Fruit fly (Drosophila melanogaster) whole organism, wandering third instar larva: ENCODE measurements around the gene CG31560.

Experiments
- Abd-B ChIP-seq: fragments of >200 bp; optimal IDR thresholded peaks from 2 replicates; lab custom pipeline; 2017; ENCODE audit warnings: missing biosample characterization, missing genetic modification characterization
- CG32264 ChIP-seq: fragments of 200-800 bp; sonication (Bioruptor generic); optimal IDR thresholded peaks from 2 replicates; lab custom pipeline; 2016; ENCODE audit warnings: missing biosample characterization, missing genetic modification characterization
- CG9705 ChIP-seq: fragments of 200-800 bp; sonication (Bioruptor generic); optimal IDR thresholded peaks from 2 replicates; lab custom pipeline; 2018; ENCODE audit warnings: missing biosample characterization, mild to moderate bottlenecking, missing genetic modification characterization
- CrebA ChIP-seq: fragments of 200-800 bp; sonication (Bioruptor generic); optimal IDR thresholded peaks from 2 replicates; lab custom pipeline; 2016; ENCODE audit warnings: missing biosample characterization, mild to moderate bottlenecking, missing genetic modification characterization, borderline replicate concordance
- Dif ChIP-seq: fragments of 200-275, 200-300 bp; sonication (Bioruptor generic); optimal IDR thresholded peaks from 2 replicates; lab custom pipeline; 2018; ENCODE audit warnings: missing biosample characterization, missing genetic modification characterization; ENCODE audit not compliant: partially characterized antibody
- GATAd ChIP-seq: sonication (Bioruptor generic); optimal IDR thresholded peaks from 2 replicates; lab custom pipeline; 2016; ENCODE audit warnings: missing biosample characterization, missing genetic modification characterization
- Hnf4 ChIP-seq: fragments of 200-800 bp; sonication (Bioruptor generic); optimal IDR thresholded peaks from 2 replicates; lab custom pipeline; 2016; ENCODE audit warnings: missing biosample characterization, mild to moderate bottlenecking, missing genetic modification characterization
- Hr78 ChIP-seq: fragments of >200 bp; optimal IDR thresholded peaks from 2 replicates; lab custom pipeline; 2017; ENCODE audit warnings: missing biosample characterization, missing genetic modification characterization
- Hr83 ChIP-seq: fragments of 200-300 bp; sonication (Bioruptor generic); optimal IDR thresholded peaks from 2 replicates; lab custom pipeline; 2016; ENCODE audit warnings: missing biosample characterization, mild to moderate bottlenecking, missing genetic modification characterization, moderate library complexity; ENCODE audit not compliant: poor library complexity, severe bottlenecking
- Jra ChIP-seq: sonication (Bioruptor generic); optimal IDR thresholded peaks from 2 replicates; lab custom pipeline; 2016; ENCODE audit warnings: missing biosample characterization, missing genetic modification characterization
- Mio ChIP-seq: sonication (Bioruptor generic); optimal IDR thresholded peaks from 2 replicates; lab custom pipeline; 2016; ENCODE audit warnings: missing biosample characterization, missing genetic modification characterization
- Myc ChIP-seq: fragments of >200 bp; optimal IDR thresholded peaks from 2 replicates; lab custom pipeline; 2017
- OdsH ChIP-seq: fragments of 200-800 bp; sonication (Bioruptor generic); optimal IDR thresholded peaks from 2 replicates; lab custom pipeline; 2016; ENCODE audit warnings: missing biosample characterization, mild to moderate bottlenecking, missing genetic modification characterization
- Rel ChIP-seq, 2 experiments: fragments of 200-800 bp; sonication (Bioruptor generic) in 1 of 2; optimal IDR thresholded peaks; 2 replicates in 1 of 2; 3 replicates in 1 of 2; lab custom pipeline; 2016 to 2019; ENCODE audit warnings: mild to moderate bottlenecking in 2 of 2, missing biosample characterization in 2 of 2, missing genetic modification characterization in 2 of 2, moderate library complexity in 1 of 2
- Sp1 ChIP-seq: fragments of 200-800 bp; sonication (Bioruptor generic); optimal IDR thresholded peaks from 3 replicates; lab custom pipeline; 2019; ENCODE audit warnings: missing biosample characterization, mild to moderate bottlenecking, missing genetic modification characterization, moderate library complexity
- Vsx2 ChIP-seq: fragments of 200-300, 225-300 bp; sonication (Bioruptor generic); optimal IDR thresholded peaks from 2 replicates; lab custom pipeline; 2018; ENCODE audit warnings: missing biosample characterization, missing genetic modification characterization; ENCODE audit not compliant: partially characterized antibody
- br ChIP-seq: fragments of 200-800 bp; sonication (Bioruptor generic); optimal IDR thresholded peaks from 2 replicates; lab custom pipeline; 2016; ENCODE audit warnings: missing biosample characterization, missing genetic modification characterization
- brk ChIP-seq: fragments of 200-800 bp; sonication (Bioruptor generic); optimal IDR thresholded peaks from 2 replicates; lab custom pipeline; 2016; ENCODE audit warnings: missing biosample characterization, mild to moderate bottlenecking, missing genetic modification characterization
- dl ChIP-seq, 2 experiments: fragments of 175-275, 200-275 bp in 1 of 2; fragments of 200-275 bp in 1 of 2; sonication (Bioruptor generic); optimal IDR thresholded peaks; lab custom pipeline; 2018; ENCODE audit warnings: mild to moderate bottlenecking in 2 of 2, missing biosample characterization in 2 of 2, missing genetic modification characterization in 2 of 2, moderate library complexity in 2 of 2; ENCODE audit not compliant: partially characterized antibody in 2 of 2, insufficient read depth in 1 of 2
- dmrt93B ChIP-seq: fragments of 200-800 bp; sonication (Bioruptor generic); optimal IDR thresholded peaks from 2 replicates; lab custom pipeline; 2018; ENCODE audit warnings: missing biosample characterization, mild to moderate bottlenecking, missing genetic modification characterization
- dsf ChIP-seq: sonication (Bioruptor generic); optimal IDR thresholded peaks from 2 replicates; lab custom pipeline; 2016; ENCODE audit warnings: missing biosample characterization, missing genetic modification characterization, borderline replicate concordance
- ey ChIP-seq: fragments of 200-800 bp; sonication (Bioruptor generic); optimal IDR thresholded peaks from 2 replicates; lab custom pipeline; 2016; ENCODE audit warnings: missing biosample characterization, missing genetic modification characterization
- foxo ChIP-seq, 2 experiments: fragments of 200-800 bp; sonication (Bioruptor generic); optimal IDR thresholded peaks; 2 replicates in 1 of 2; 3 replicates in 1 of 2; lab custom pipeline; 2016 to 2017; ENCODE audit warnings: missing biosample characterization in 2 of 2, missing genetic modification characterization in 2 of 2
- fru ChIP-seq: fragments of 200-800 bp; sonication (Bioruptor generic); optimal IDR thresholded peaks from 3 replicates; lab custom pipeline; 2016; ENCODE audit warnings: missing biosample characterization, mild to moderate bottlenecking, missing genetic modification characterization
- jim ChIP-seq: fragments of 175-275, 200-325 bp; sonication (Bioruptor generic); optimal IDR thresholded peaks from 2 replicates; lab custom pipeline; 2016; ENCODE audit warnings: missing biosample characterization, mild to moderate bottlenecking, missing genetic modification characterization
- pan ChIP-seq: fragments of >200 bp; optimal IDR thresholded peaks from 2 replicates; lab custom pipeline; 2017
- psq ChIP-seq: fragments of 200-800 bp; sonication (Bioruptor generic); optimal IDR thresholded peaks from 3 replicates; lab custom pipeline; 2017; ENCODE audit warnings: missing biosample characterization, mild to moderate bottlenecking, missing genetic modification characterization, moderate library complexity
- rgr ChIP-seq: fragments of 200-800 bp; sonication (Bioruptor generic); optimal IDR thresholded peaks from 3 replicates; lab custom pipeline; 2016; ENCODE audit warnings: missing biosample characterization, mild to moderate bottlenecking, missing genetic modification characterization
- sage ChIP-seq: fragments of 200-800 bp; sonication (Bioruptor generic); optimal IDR thresholded peaks from 2 replicates; lab custom pipeline; 2016; ENCODE audit warnings: missing biosample characterization, mild to moderate bottlenecking, missing genetic modification characterization
- sv ChIP-seq: fragments of 200-800 bp; sonication (Bioruptor generic); optimal IDR thresholded peaks from 3 replicates; lab custom pipeline; 2016; ENCODE audit warnings: missing biosample characterization, missing genetic modification characterization
- tai ChIP-seq: sonication (Bioruptor generic); optimal IDR thresholded peaks from 2 replicates; lab custom pipeline; 2016; ENCODE audit warnings: missing biosample characterization, missing genetic modification characterization
- usp ChIP-seq: fragments of >200 bp; optimal IDR thresholded peaks from 2 replicates; lab custom pipeline; 2017; ENCODE audit warnings: missing biosample characterization, missing genetic modification characterization

CG31560 gene

dm6 chr3R:6301257-6301839 lies 8.4 kb upstream of the CG31560 start, which contains the start of gene Osi15:
Gene Osi15, plus strand, starts transcription at chr3R:6301804.
- no peak for TF ChIP-seq Myc (lab: Kevin White, UChicago)
- no peak for TF ChIP-seq OdsH (GFP tag; lab: Kevin White, UChicago)
- no peak for TF ChIP-seq psq (GFP tag; lab: Kevin White, UChicago)
- no peak for TF ChIP-seq CG32264 (GFP tag; lab: Kevin White, UChicago)
- TF ChIP-seq Hr83 (GFP tag; lab: Kevin White, UChicago): no peak
- no peak for TF ChIP-seq dl (GFP tag; optimal IDR thresholded peaks at IDR 0.05; lab: Kevin White, UChicago; ENCODE audit: insufficient read depth in 1 of 2, partially characterized antibody in 2 of 2)
- no peak for TF ChIP-seq fru (GFP tag; lab: Kevin White, UChicago)
- TF ChIP-seq rgr: no peak
- TF ChIP-seq dmrt93B (GFP tag; lab: Kevin White, UChicago): no peak
- TF ChIP-seq dsf (GFP tag; lab: Kevin White, UChicago): no peak
- no peak for TF ChIP-seq Mio (GFP tag; lab: Kevin White, UChicago)
- TF ChIP-seq sv (GFP tag; lab: Kevin White, UChicago): no peak
- no peak for TF ChIP-seq GATAd (GFP tag; lab: Kevin White, UChicago)
- no peak for TF ChIP-seq ey (GFP tag; lab: Kevin White, UChicago)
- no peak for TF ChIP-seq foxo (GFP tag; optimal IDR thresholded peaks at IDR 0.05; lab: Kevin White, UChicago)
- no peak for TF ChIP-seq jim
- TF ChIP-seq Rel (GFP tag; optimal IDR thresholded peaks at IDR 0.05; lab: Kevin White, UChicago): no peak
- no peak for TF ChIP-seq Rel (tag; optimal IDR thresholded peaks at IDR 0.05; lab: Kevin White, UChicago)
- no peak for TF ChIP-seq Vsx2 (GFP tag; lab: Kevin White, UChicago)
- TF ChIP-seq sage: no peak

- TF ChIP-seq Hnf4 (GFP tag; lab: Kevin White, UChicago) (no peak), Abd-B (GFP tag; lab: Kevin White, UChicago) (no peak), foxo (GFP tag; optimal IDR thresholded peaks at IDR 0.05; lab: Kevin White, UChicago) (no peak), pan (lab: Kevin White, UChicago) (no peak), Myc (lab: Kevin White, UChicago) (no peak), Jra (GFP tag; lab: Kevin White, UChicago) (no peak), Dif (GFP tag; lab: Kevin White, UChicago) (no peak), Sp1 (GFP tag; lab: Kevin White, UChicago) (no peak), jim (no peak), br (GFP tag; lab: Kevin White, UChicago) (no peak), fru (GFP tag; lab: Kevin White, UChicago) (no peak), brk (GFP tag; lab: Kevin White, UChicago) (no peak), rgr (no peak), dl (GFP tag; optimal IDR thresholded peaks at IDR 0.05; lab: Kevin White, UChicago; ENCODE audit: insufficient read depth in 1 of 2, partially characterized antibody in 2 of 2) (no peak), usp (GFP tag; lab: Kevin White, UChicago) (no peak)
Measured at dm6 chr3R:6303738-6304137, 6.0 kb upstream of the CG31560 start, which contains the start of gene CG46396. Gene CG46396, plus strand, starts transcription at chr3R:6304038.

- TF ChIP-seq Hr78 (GFP tag; lab: Kevin White, UChicago) (no peak), dl (GFP tag; optimal IDR thresholded peaks at IDR 0.05; lab: Kevin White, UChicago; ENCODE audit: insufficient read depth in 1 of 2, partially characterized antibody in 2 of 2) (no peak), sv (GFP tag; lab: Kevin White, UChicago) (no peak), OdsH (GFP tag; lab: Kevin White, UChicago) (no peak), fru (GFP tag; lab: Kevin White, UChicago) (no peak), Sp1 (GFP tag; lab: Kevin White, UChicago) (no peak), tai (GFP tag; lab: Kevin White, UChicago) (no peak), ey (GFP tag; lab: Kevin White, UChicago) (no peak), Mio (GFP tag; lab: Kevin White, UChicago) (no peak), foxo (GFP tag; optimal IDR thresholded peaks at IDR 0.05; lab: Kevin White, UChicago) (no peak)
- TF ChIP-seq, all 38 proteins: peak for 0
Measured at dm6 chr3R:6304947-6305346, 4.8 kb upstream of the CG31560 start, which contains the start of gene Osi16. Gene Osi16, plus strand, starts transcription at chr3R:6305247.

dm6 chr3R:6306584-6306983 lies 3.2 kb upstream of the CG31560 start, which contains the start of gene CG46026:
Gene CG46026, plus strand, starts transcription at chr3R:6306884.
- TF ChIP-seq CrebA (GFP tag; lab: Kevin White, UChicago) (no peak), Dif (GFP tag; lab: Kevin White, UChicago) (no peak), Hr83 (GFP tag; lab: Kevin White, UChicago) (no peak), Sp1 (GFP tag; lab: Kevin White, UChicago) (no peak), CG9705 (GFP tag; lab: Kevin White, UChicago) (no peak), dl (GFP tag; optimal IDR thresholded peaks at IDR 0.05; lab: Kevin White, UChicago; ENCODE audit: insufficient read depth in 1 of 2, partially characterized antibody in 2 of 2) (no peak)
